Worm (Caenorhabditis elegans): Measurements from ENCODE around the gene sre-44.
A peak's percentile ranks its signal among the peaks of the same experiment; 100 is the strongest.

sre-44 gene

DNA sequence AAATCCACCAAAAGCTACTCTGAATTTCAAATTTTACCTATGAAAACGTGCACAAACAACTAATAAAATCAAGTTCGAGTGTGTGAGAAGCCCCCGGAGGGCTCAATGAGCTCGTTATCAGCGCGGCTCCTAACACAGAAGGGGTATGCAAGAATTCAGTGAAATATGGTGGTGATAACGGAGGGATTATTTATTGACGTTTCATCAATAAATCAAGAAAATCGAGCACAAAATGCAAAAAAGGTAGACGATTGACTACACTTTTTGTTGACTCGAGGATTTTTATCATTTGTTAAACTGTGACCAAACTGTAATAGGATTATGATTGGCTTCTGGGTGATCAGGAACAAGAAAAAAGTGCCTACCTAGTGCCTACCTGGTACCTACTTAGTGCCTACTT lies 8.0 kb downstream of the sre-44 start, which contains the start of gene zip-3 (continued):
- TF ChIP-seq gei-8 (GFP tag; optimal IDR thresholded peaks at IDR 0.05) (peak; percentile 21), lin-1 (GFP tag; IDR thresholded peaks at IDR 0.05) (no peak), skn-1 (tag; optimal IDR thresholded peaks at IDR 0.05) (no peak), ZK337.2 (GFP tag; IDR thresholded peaks at IDR 0.05) (no peak), hlh-11 (tag; optimal IDR thresholded peaks at IDR 0.05) (peak; percentile 64), ceh-82 (tag; optimal IDR thresholded peaks at IDR 0.05) (no peak), lin-13 (GFP tag; optimal IDR thresholded peaks at IDR 0.05) (no peak), nhr-237 (tag; optimal IDR thresholded peaks at IDR 0.05) (no peak), dve-1 (tag; optimal IDR thresholded peaks at IDR 0.05; ENCODE audit: insufficient read depth) (peak; percentile 64), snpc-1.2 (GFP tag; IDR thresholded peaks at IDR 0.05) (no peak), pha-4 (GFP tag; IDR thresholded peaks at IDR 0.05) (no peak), pha-4 (tag; optimal IDR thresholded peaks at IDR 0.05) (no peak), F49E8.2 (tag; optimal IDR thresholded peaks at IDR 0.05; ENCODE audit: borderline replicate concordance) (no peak), ztf-7 (tag; optimal IDR thresholded peaks at IDR 0.05) (no peak), php-3 (GFP tag; IDR thresholded peaks at IDR 0.05) (peak; percentile 62; the same call in 1 of the 2 replicates), zfp-2 (tag; optimal IDR thresholded peaks at IDR 0.05) (no peak), mxl-2 (GFP tag; conservative IDR thresholded peaks at IDR 0.05) (no peak), nhr-48 (tag; optimal IDR thresholded peaks at IDR 0.05) (peak; percentile 0), daf-8 (GFP tag; IDR thresholded peaks at IDR 0.05) (no peak), pqm-1 (tag; optimal IDR thresholded peaks at IDR 0.05) (peak; percentile 44), fkh-10 (GFP tag; optimal IDR thresholded peaks at IDR 0.05) (no peak), ceh-20 (GFP tag; IDR thresholded peaks at IDR 0.05) (no peak)

DNA sequence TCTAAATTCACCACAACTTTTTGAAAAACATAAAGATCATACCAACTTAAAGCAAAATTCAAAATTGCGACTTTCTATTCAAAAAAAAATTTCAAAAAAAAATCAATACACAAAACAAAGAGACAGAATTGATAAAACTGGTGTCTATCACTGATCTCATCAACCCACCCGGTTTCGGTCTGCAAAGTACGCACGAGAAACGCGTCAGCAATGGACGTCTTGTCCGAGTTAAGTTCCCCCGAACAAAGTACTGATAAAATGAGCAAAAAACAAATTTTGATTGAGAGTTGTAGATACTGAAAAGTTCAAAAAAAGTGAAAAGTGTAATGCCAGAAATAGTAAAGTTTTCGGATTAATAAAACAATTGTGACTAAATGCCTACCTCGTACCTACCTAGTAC lies 9.0 kb downstream of the sre-44 start:
- TF ChIP-seq dmd-6 (GFP tag; IDR thresholded peaks at IDR 0.05): peak; percentile 76; the same call in 1 of the 2 replicates
- TF ChIP-seq ceh-62 (tag; optimal IDR thresholded peaks at IDR 0.05): no peak
- no peak for TF ChIP-seq mdt-29 (GFP tag; IDR thresholded peaks at IDR 0.05)
- no peak for TF ChIP-seq egl-43 (GFP tag; IDR thresholded peaks at IDR 0.05)
- no peak for TF ChIP-seq daf-16 (GFP tag; optimal IDR thresholded peaks at IDR 0.05)
- TF ChIP-seq daf-16 (tag; optimal IDR thresholded peaks at IDR 0.05): peak; percentile 18
- no peak for TF ChIP-seq ceh-20 (GFP tag; IDR thresholded peaks at IDR 0.05)
- no peak for TF ChIP-seq unc-62 (GFP tag; optimal IDR thresholded peaks at IDR 0.05 in 1 of 2)
- TF ChIP-seq unc-62 (tag; optimal IDR thresholded peaks at IDR 0.05): no peak
- TF ChIP-seq sdz-12 (GFP tag; optimal IDR thresholded peaks at IDR 0.05): no peak
- TF ChIP-seq ceh-82 (tag; optimal IDR thresholded peaks at IDR 0.05): no peak
- peak; percentile 14 for TF ChIP-seq nhr-102 (tag; optimal IDR thresholded peaks at IDR 0.05)
- peak; percentile 42 for TF ChIP-seq dve-1 (tag; optimal IDR thresholded peaks at IDR 0.05; ENCODE audit: insufficient read depth)
- no peak for TF ChIP-seq tag-97 (GFP tag; IDR thresholded peaks at IDR 0.05)
- no peak for TF ChIP-seq nhr-77 (tag; optimal IDR thresholded peaks at IDR 0.05)
- no peak for TF ChIP-seq cey-2 (tag; optimal IDR thresholded peaks at IDR 0.05; ENCODE audit: borderline replicate concordance, insufficient read depth)
- TF ChIP-seq nhr-10 (tag; optimal IDR thresholded peaks at IDR 0.05): no peak
- peak; percentile 6 for TF ChIP-seq hlh-11 (tag; optimal IDR thresholded peaks at IDR 0.05)
- TF ChIP-seq lsy-2 (tag; optimal IDR thresholded peaks at IDR 0.05): peak in 1 of 2 experiments; percentile 19
- TF ChIP-seq lin-38 (GFP tag; IDR thresholded peaks at IDR 0.05): 0 out of 2 replicates have a peak, but pooled peaks have one; percentile 33
- TF ChIP-seq ceh-28 (tag; optimal IDR thresholded peaks at IDR 0.05): no peak
- TF ChIP-seq mes-2 (tag; optimal IDR thresholded peaks at IDR 0.05; ENCODE audit: poor library complexity, severe bottlenecking): no peak
- TF ChIP-seq R02D3.7 (tag; optimal IDR thresholded peaks at IDR 0.05): no peak
